Fruit fly (Drosophila melanogaster) whole organism, embryonic: ENCODE measurements around the gene CG5618.

Source experiments
- Ada2b ChIP-seq: fragments of 200-800 bp; sonication (Bioruptor generic); IDR thresholded peaks from 2 replicates; pipeline ENCODE4 v1.3.6; 2022; ENCODE audit warnings: missing biosample characterization, missing genetic modification characterization
- BEAF-32 ChIP-seq: fragments of 200-800 bp; sonication (Bioruptor generic); optimal IDR thresholded peaks from 3 replicates; lab custom pipeline; 2017; ENCODE audit warnings: missing biosample characterization, missing genetic modification characterization, mild to moderate bottlenecking, moderate library complexity, missing genetic modification reagents
- C15 ChIP-seq: fragments of 200-800 bp; sonication (Bioruptor generic); IDR thresholded peaks from 3 replicates; pipeline ENCODE4 v1.3.6; 2022; ENCODE audit warnings: missing biosample characterization, missing genetic modification characterization
- CG10209 ChIP-seq: fragments of 200-800 bp; sonication (Bioruptor generic); optimal IDR thresholded peaks from 3 replicates; lab custom pipeline; 2017; ENCODE audit warnings: missing biosample characterization, mild to moderate bottlenecking, missing genetic modification characterization, missing genetic modification reagents
- CG11085 ChIP-seq: fragments of 200-800 bp; sonication (Bioruptor generic); IDR thresholded peaks from 2 replicates; pipeline ENCODE4 v1.3.6; 2022; ENCODE audit warnings: missing biosample characterization, missing genetic modification characterization
- CG1233 ChIP-seq: fragments of 200-800 bp; sonication (Bioruptor generic); optimal IDR thresholded peaks from 4 replicates; lab custom pipeline; 2018; ENCODE audit warnings: missing biosample characterization, mild to moderate bottlenecking, missing genetic modification characterization
- CG12391 ChIP-seq: fragments of 200-800 bp; sonication (Bioruptor generic); optimal IDR thresholded peaks from 3 replicates; lab custom pipeline; 2018; ENCODE audit warnings: missing biosample characterization, mild to moderate bottlenecking, missing genetic modification characterization, moderate library complexity
- CG1529 ChIP-seq: fragments of 200-800 bp; sonication (Bioruptor generic); optimal IDR thresholded peaks from 3 replicates; lab custom pipeline; 2018; ENCODE audit warnings: missing biosample characterization, missing genetic modification characterization
- CG17829 ChIP-seq: fragments of 200-800 bp; optimal IDR thresholded peaks from 2 replicates; lab custom pipeline; 2019; ENCODE audit warnings: missing biosample characterization, mild to moderate bottlenecking, missing genetic modification characterization, moderate library complexity
- CG18764 ChIP-seq: fragments of 200-800 bp; sonication (Bioruptor generic); optimal IDR thresholded peaks from 3 replicates; lab custom pipeline; 2016; ENCODE audit warnings: missing biosample characterization, missing genetic modification characterization
- CG2116 ChIP-seq: fragments of 200-800 bp; sonication (Bioruptor generic); optimal IDR thresholded peaks from 3 replicates; lab custom pipeline; 2018; ENCODE audit warnings: missing biosample characterization, mild to moderate bottlenecking, missing genetic modification characterization
- CG2712 ChIP-seq: fragments of 200-800 bp; optimal IDR thresholded peaks from 3 replicates; lab custom pipeline; 2019; ENCODE audit warnings: missing biosample characterization, mild to moderate bottlenecking, missing genetic modification characterization, moderate library complexity
- CG3065 ChIP-seq: fragments of 200-800 bp; sonication (Bioruptor generic); optimal IDR thresholded peaks from 2 replicates; lab custom pipeline; 2016; ENCODE audit warnings: missing biosample characterization, missing genetic modification characterization
- CG3163 ChIP-seq: fragments of 200-800 bp; sonication (Bioruptor generic); optimal IDR thresholded peaks from 3 replicates; lab custom pipeline; 2016; ENCODE audit warnings: missing biosample characterization, missing genetic modification characterization
- CG3838 ChIP-seq: fragments of 200-800 bp; sonication (Bioruptor generic); optimal IDR thresholded peaks from 3 replicates; lab custom pipeline; 2016; ENCODE audit warnings: missing biosample characterization, missing genetic modification characterization
- CG6791 ChIP-seq: fragments of 200-800 bp; sonication (Bioruptor generic); IDR thresholded peaks from 3 replicates; pipeline ENCODE4 v1.3.6; 2022; ENCODE audit warnings: missing biosample characterization, missing genetic modification characterization; ENCODE audit not compliant: partially characterized antibody
- CG9876 ChIP-seq: fragments of 200-800 bp; sonication (Bioruptor generic); optimal IDR thresholded peaks from 2 replicates; lab custom pipeline; 2016; ENCODE audit warnings: missing biosample characterization, missing genetic modification characterization
- D ChIP-seq, 2 experiments: fragments of 200-800 bp in 1 of 2; fragments of >200 bp in 1 of 2; sonication (Bioruptor generic) in 1 of 2; optimal IDR thresholded peaks; 2 replicates in 1 of 2; 3 replicates in 1 of 2; lab custom pipeline; 2017; ENCODE audit warnings: mild to moderate bottlenecking in 1 of 2, missing biosample characterization in 1 of 2, missing genetic modification characterization in 1 of 2, missing genetic modification reagents in 1 of 2
- Doc2 ChIP-seq: fragments of 200-800 bp; sonication (Bioruptor generic); IDR thresholded peaks from 2 replicates; pipeline ENCODE4 v1.3.6; 2022; ENCODE audit warnings: missing biosample characterization, missing genetic modification characterization
- Dp ChIP-seq: fragments of 200-800 bp; sonication (Bioruptor generic); optimal IDR thresholded peaks from 2 replicates; lab custom pipeline; 2018; ENCODE audit warnings: missing biosample characterization, mild to moderate bottlenecking, missing genetic modification characterization, moderate library complexity
- Ets65A ChIP-seq: fragments of 200-800 bp; sonication (Bioruptor generic); peaks from one replicate; lab custom pipeline; 2016; ENCODE audit warnings: missing biosample characterization, missing genetic modification characterization
- Fer3 ChIP-seq: fragments of 200-800 bp; sonication (Bioruptor generic); optimal IDR thresholded peaks from 2 replicates; lab custom pipeline; 2018; ENCODE audit warnings: missing biosample characterization, mild to moderate bottlenecking, missing genetic modification characterization, moderate library complexity
- Hmx ChIP-seq: fragments of 200-800 bp; sonication (Bioruptor generic); optimal IDR thresholded peaks from 2 replicates; lab custom pipeline; 2016; ENCODE audit warnings: missing biosample characterization, missing genetic modification characterization
- Hr51 ChIP-seq, 2 experiments: fragments of 200-800 bp; sonication (Bioruptor generic); optimal IDR thresholded peaks; 2 replicates in 1 of 2; 3 replicates in 1 of 2; lab custom pipeline; 2016 to 2018; ENCODE audit warnings: missing biosample characterization in 2 of 2, missing genetic modification characterization in 2 of 2, mild to moderate bottlenecking in 1 of 2, moderate library complexity in 1 of 2
- Max ChIP-seq: fragments of 200-800 bp; sonication (Bioruptor generic); optimal IDR thresholded peaks from 2 replicates; lab custom pipeline; 2016; ENCODE audit warnings: missing biosample characterization, mild to moderate bottlenecking, missing genetic modification characterization
- Poxn ChIP-seq: fragments of 200-800 bp; sonication (Bioruptor generic); IDR thresholded peaks from 2 replicates; pipeline ENCODE4 v1.3.6; 2022; ENCODE audit warnings: missing biosample characterization, missing genetic modification characterization
- Sin3A ChIP-seq: fragments of >200 bp; optimal IDR thresholded peaks from 2 replicates; lab custom pipeline; 2018
- Sox100B ChIP-seq: fragments of 200-800 bp; sonication (Bioruptor generic); optimal IDR thresholded peaks from 3 replicates; lab custom pipeline; 2018; ENCODE audit warnings: missing biosample characterization, mild to moderate bottlenecking, missing genetic modification characterization
- Sox102F ChIP-seq: fragments of 200-800 bp; sonication (Bioruptor generic); optimal IDR thresholded peaks from 2 replicates; lab custom pipeline; 2018; ENCODE audit warnings: missing biosample characterization, mild to moderate bottlenecking, missing genetic modification characterization, moderate library complexity
- Tbp ChIP-seq: fragments of >200 bp; optimal IDR thresholded peaks from 2 replicates; lab custom pipeline; 2018; ENCODE audit warnings: missing biosample characterization, missing genetic modification characterization
- Xbp1 ChIP-seq: fragments of 200-800 bp; sonication (Bioruptor generic); optimal IDR thresholded peaks from 3 replicates; lab custom pipeline; 2016; ENCODE audit warnings: missing biosample characterization, mild to moderate bottlenecking, missing genetic modification characterization
- ap ChIP-seq: fragments of 200-800 bp; sonication (Bioruptor generic); IDR thresholded peaks from 2 replicates; pipeline ENCODE4 v1.3.6; 2022; ENCODE audit warnings: missing biosample characterization, missing genetic modification characterization
- ara ChIP-seq: fragments of 200-800 bp; sonication (Bioruptor generic); IDR thresholded peaks from 2 replicates; pipeline ENCODE4 v1.3.6; 2022; ENCODE audit warnings: missing biosample characterization, missing genetic modification characterization
- bab2 ChIP-seq: fragments of 200-800 bp; sonication (Bioruptor generic); optimal IDR thresholded peaks from 2 replicates; lab custom pipeline; 2016; ENCODE audit warnings: missing biosample characterization, missing genetic modification characterization
- bbx ChIP-seq: fragments of 200-800 bp; sonication (Bioruptor generic); IDR thresholded peaks from 2 replicates; pipeline ENCODE4 v1.3.6; 2022; ENCODE audit warnings: missing biosample characterization, missing genetic modification characterization; ENCODE audit not compliant: partially characterized antibody
- bigmax ChIP-seq: fragments of 200-800 bp; sonication (Bioruptor generic); optimal IDR thresholded peaks from 2 replicates; lab custom pipeline; 2018; ENCODE audit warnings: missing biosample characterization, mild to moderate bottlenecking, missing genetic modification characterization
- cato ChIP-seq: fragments of 200-800 bp; sonication (Bioruptor generic); optimal IDR thresholded peaks from 2 replicates; lab custom pipeline; 2016; ENCODE audit warnings: missing biosample characterization, missing genetic modification characterization, borderline replicate concordance
- chif ChIP-seq, 2 experiments: fragments of 200-800 bp; sonication (Bioruptor generic); optimal IDR thresholded peaks; 3 replicates each; lab custom pipeline; 2016; ENCODE audit warnings: missing biosample characterization in 2 of 2, missing genetic modification characterization in 2 of 2
- exex ChIP-seq: fragments of 200-800 bp; sonication (Bioruptor generic); optimal IDR thresholded peaks from 4 replicates; lab custom pipeline; 2018; ENCODE audit warnings: missing biosample characterization, mild to moderate bottlenecking, missing genetic modification characterization, moderate library complexity
- ftz-f1 ChIP-seq: fragments of 200-800 bp; sonication (Bioruptor generic); optimal IDR thresholded peaks from 2 replicates; lab custom pipeline; 2016; ENCODE audit warnings: missing biosample characterization, missing genetic modification characterization
- gem ChIP-seq: fragments of 200-800 bp; sonication (Bioruptor generic); optimal IDR thresholded peaks from 2 replicates; lab custom pipeline; 2019; ENCODE audit warnings: missing biosample characterization, mild to moderate bottlenecking, missing genetic modification characterization, moderate library complexity
- gro ChIP-seq: fragments of 200-800 bp; sonication (Bioruptor generic); optimal IDR thresholded peaks from 2 replicates; lab custom pipeline; 2016; ENCODE audit warnings: missing biosample characterization, missing genetic modification characterization
- gsb-n ChIP-seq: fragments of 200-800 bp; sonication (Bioruptor generic); optimal IDR thresholded peaks from 3 replicates; lab custom pipeline; 2018; ENCODE audit warnings: missing biosample characterization, mild to moderate bottlenecking, missing genetic modification characterization
- her ChIP-seq: fragments of 200-800 bp; sonication (Bioruptor generic); optimal IDR thresholded peaks from 2 replicates; lab custom pipeline; 2016; ENCODE audit warnings: missing biosample characterization, missing genetic modification characterization
- insv ChIP-seq, 2 experiments: fragments of 200-800 bp; sonication (Bioruptor generic); optimal IDR thresholded peaks; 3 replicates each; lab custom pipeline; 2016 to 2018; ENCODE audit warnings: missing biosample characterization in 2 of 2, missing genetic modification characterization in 2 of 2
- kay ChIP-seq: fragments of 200-800 bp; sonication (Bioruptor generic); optimal IDR thresholded peaks from 2 replicates; lab custom pipeline; 2016; ENCODE audit warnings: missing biosample characterization, missing genetic modification characterization
- mirr ChIP-seq: fragments of 200-800 bp; sonication (Bioruptor generic); optimal IDR thresholded peaks from 3 replicates; lab custom pipeline; 2018; ENCODE audit warnings: missing biosample characterization, mild to moderate bottlenecking, missing genetic modification characterization
- mld ChIP-seq: fragments of 200-800 bp; sonication (Bioruptor generic); IDR thresholded peaks from 3 replicates; pipeline ENCODE4 v1.3.6; 2022; ENCODE audit warnings: missing biosample characterization, missing genetic modification characterization; ENCODE audit not compliant: partially characterized antibody
- nom ChIP-seq: fragments of 200-800 bp; sonication (Bioruptor generic); optimal IDR thresholded peaks from 2 replicates; lab custom pipeline; 2017; ENCODE audit warnings: missing biosample characterization, missing genetic modification characterization, mild to moderate bottlenecking, moderate library complexity, missing genetic modification reagents
- ro ChIP-seq: fragments of 200-800 bp; sonication (Bioruptor generic); IDR thresholded peaks from 2 replicates; pipeline ENCODE4 v1.3.6; 2022; ENCODE audit warnings: missing biosample characterization, missing genetic modification characterization
- sqz ChIP-seq: fragments of 200-800 bp; sonication (Bioruptor generic); optimal IDR thresholded peaks from 3 replicates; lab custom pipeline; 2018; ENCODE audit warnings: missing biosample characterization, mild to moderate bottlenecking, missing genetic modification characterization

CG5618 gene

dm6 chr3L:20313469-20313868, 39.8 kb upstream of the CG5618 start, which contains the start of gene alphaSnap (continued):
- TF ChIP-seq bbx (GFP tag; lab: Robert Waterston, UW) (peak; percentile 57; the same call in 1 of the 2 replicates), CG2712 (peak; percentile 27), Sox100B (GFP tag; lab: Kevin White, UChicago) (no peak), CG12391 (tag; lab: Kevin White, UChicago) (peak; percentile 23), Hmx (GFP tag; lab: Kevin White, UChicago) (no peak), Hr51 (GFP tag; optimal IDR thresholded peaks at IDR 0.05; lab: Kevin White, UChicago) (peak in 1 of 2 experiments; percentile 9), ara (GFP tag; lab: Robert Waterston, UW) (0 out of 2 replicates have a peak, but pooled peaks have one; percentile 10), CG9876 (GFP tag; lab: Kevin White, UChicago) (no peak), Xbp1 (peak; percentile 54), gro (peak; percentile 31), bab2 (GFP tag; lab: Kevin White, UChicago) (no peak), ftz-f1 (GFP tag; lab: Kevin White, UChicago) (no peak), C15 (GFP tag; lab: Robert Waterston, UW) (no peak), chif (GFP tag; optimal IDR thresholded peaks at IDR 0.05; lab: Kevin White, UChicago) (peak in 1 of 2 experiments; percentile 20), cato (GFP tag; lab: Kevin White, UChicago) (no peak), CG11085 (GFP tag; lab: Robert Waterston, UW) (no peak), CG3065 (no peak), CG3838 (GFP tag; lab: Kevin White, UChicago) (no peak), Ada2b (no peak), gem (no peak), CG6791 (0 out of 3 replicates have a peak, but pooled peaks have one; percentile 35), Max (GFP tag; lab: Kevin White, UChicago) (no peak), ro (no peak), her (peak; percentile 20), insv (GFP tag; optimal IDR thresholded peaks at IDR 0.05; lab: Kevin White, UChicago) (peak in 1 of 2 experiments; percentile 49), exex (tag; lab: Kevin White, UChicago) (no peak), mirr (no peak), BEAF-32 (GFP tag; lab: Kevin White, UChicago) (peak; percentile 60), bigmax (GFP tag; lab: Kevin White, UChicago) (no peak), CG1233 (GFP tag; lab: Kevin White, UChicago) (no peak), Dp (GFP tag; lab: Kevin White, UChicago) (peak; percentile 78), CG17829 (tag; lab: Kevin White, UChicago) (peak; percentile 54), CG3163 (no peak), Tbp (GFP tag; lab: Kevin White, UChicago) (no peak), Poxn (GFP tag; lab: Robert Waterston, UW) (no peak), Sin3A (lab: Kevin White, UChicago) (peak; percentile 45), nom (GFP tag; lab: Kevin White, UChicago) (peak; percentile 20), kay (GFP tag; lab: Kevin White, UChicago) (peak; percentile 76), Sox102F (GFP tag; lab: Kevin White, UChicago) (no peak), Fer3 (tag; lab: Kevin White, UChicago) (no peak), D (optimal IDR thresholded peaks at IDR 0.05; lab: Kevin White, UChicago) (no peak), D (GFP tag; optimal IDR thresholded peaks at IDR 0.05; lab: Kevin White, UChicago) (no peak), CG1529 (no peak), CG18764 (GFP tag; lab: Kevin White, UChicago) (no peak), Doc2 (no peak), sqz (no peak), CG2116 (GFP tag; lab: Kevin White, UChicago) (peak; percentile 53), mld (GFP tag; lab: Robert Waterston, UW) (no peak), ap (no peak), gsb-n (peak; percentile 73), Ets65A (GFP tag; lab: Kevin White, UChicago) (peak; percentile 92), CG10209 (GFP tag; lab: Kevin White, UChicago) (peak; percentile 19)
